Fruit fly (Drosophila melanogaster): ENCODE measurements around the gene CG46459.

CG46459 gene

DNA sequence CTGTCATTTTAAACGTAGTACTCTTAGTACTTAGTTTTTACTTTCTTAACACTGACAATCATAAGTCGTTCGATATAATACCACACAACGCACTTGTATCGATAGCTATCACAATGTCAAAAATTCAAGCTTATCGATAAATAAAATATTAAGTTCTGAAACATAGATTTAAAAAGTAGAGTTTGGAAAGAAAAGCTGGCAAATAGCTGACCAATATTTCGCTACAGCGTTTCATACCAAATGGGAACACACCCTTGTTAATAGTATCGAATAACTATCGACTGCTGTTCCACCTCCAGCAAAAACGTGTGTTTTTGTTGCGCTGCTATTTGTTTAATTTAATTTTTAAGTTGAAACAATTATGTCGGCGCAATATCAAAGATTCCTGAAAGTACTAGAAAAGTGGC lies at the start of gene CG46459, which contains the start of the genes pug and CG14683:
Gene CG46459, plus strand, starts transcription at position 277 of the 407 bp plus-strand sequence.
Gene pug, plus strand, starts transcription at position 164 of the 407 bp plus-strand sequence.
Gene CG14683, plus strand, starts transcription at position 277 of the 407 bp plus-strand sequence.
- no peak for TF ChIP-seq Gug (GFP tag; IDR thresholded peaks at IDR 0.05)
- peak; percentile 2 for TF ChIP-seq dsx (GFP tag; optimal IDR thresholded peaks at IDR 0.05; ENCODE audit: poor library complexity, severe bottlenecking)
- TF ChIP-seq cyc (GFP tag; optimal IDR thresholded peaks at IDR 0.05), result peak; percentile 13
- no peak for TF ChIP-seq fd59A (GFP tag; optimal IDR thresholded peaks at IDR 0.05)
- no peak for TF ChIP-seq CG6792 (GFP tag; optimal IDR thresholded peaks at IDR 0.05)
- peak; percentile 31 for TF ChIP-seq Ets21C (GFP tag; optimal IDR thresholded peaks at IDR 0.05)
- TF ChIP-seq esn (GFP tag; optimal IDR thresholded peaks at IDR 0.05), result peak; percentile 58
- peak; percentile 57 for TF ChIP-seq fkh (GFP tag; optimal IDR thresholded peaks at IDR 0.05)
- peak; percentile 34 for TF ChIP-seq lz (GFP tag; optimal IDR thresholded peaks at IDR 0.05)
- peak; percentile 12 for TF ChIP-seq Eip75B (GFP tag; optimal IDR thresholded peaks at IDR 0.05)
- TF ChIP-seq topi (GFP tag; optimal IDR thresholded peaks at IDR 0.05), result no peak
- TF ChIP-seq Ets96B (tag; optimal IDR thresholded peaks at IDR 0.05), result no peak
- peak; percentile 18 for TF ChIP-seq vri (GFP tag; optimal IDR thresholded peaks at IDR 0.05)
- peak; percentile 32 for TF ChIP-seq CG31627 (GFP tag; optimal IDR thresholded peaks at IDR 0.05)
- peak; percentile 47 for TF ChIP-seq achi (GFP tag; optimal IDR thresholded peaks at IDR 0.05)
- peak; percentile 65 for TF ChIP-seq svp (GFP tag)

DNA sequence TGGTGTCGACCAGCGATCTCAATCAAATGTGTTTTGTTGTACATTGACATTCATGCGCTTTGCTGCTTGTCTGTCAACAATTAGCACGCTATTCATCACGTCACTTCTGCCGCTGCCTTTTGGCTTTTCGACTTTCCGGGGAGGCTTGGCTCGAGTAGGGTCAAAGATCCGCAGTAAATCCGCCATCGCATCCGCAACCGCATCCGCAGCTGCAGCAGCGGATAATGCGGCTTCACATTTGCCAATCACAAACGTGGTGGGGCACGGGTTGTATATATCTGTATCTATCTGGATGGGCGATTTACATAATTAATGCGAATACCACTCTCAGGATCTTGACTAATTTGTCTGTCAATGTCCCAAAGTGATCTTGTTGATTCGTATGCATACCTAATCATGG lies 49.3 kb upstream of the CG46459 start:
- no peak for TF ChIP-seq acj6 (GFP tag; optimal IDR thresholded peaks at IDR 0.05)
- TF ChIP-seq CG3032 (tag; optimal IDR thresholded peaks at IDR 0.05), result no peak
- no peak for TF ChIP-seq Hr38 (GFP tag; optimal IDR thresholded peaks at IDR 0.05)
- no peak for TF ChIP-seq Smox (GFP tag; optimal IDR thresholded peaks at IDR 0.05)
- TF ChIP-seq CG1621 (tag; optimal IDR thresholded peaks at IDR 0.05), result no peak
- no peak for TF ChIP-seq Ets96B (tag; optimal IDR thresholded peaks at IDR 0.05)
- TF ChIP-seq CG8119 (GFP tag; IDR thresholded peaks at IDR 0.05), result no peak
- TF ChIP-seq Hr39 (GFP tag; optimal IDR thresholded peaks at IDR 0.05), result no peak
- TF ChIP-seq CG7368 (GFP tag; optimal IDR thresholded peaks at IDR 0.05), result no peak
- TF ChIP-seq CG6163 (GFP tag; IDR thresholded peaks at IDR 0.05), result no peak
- TF ChIP-seq achi (GFP tag; optimal IDR thresholded peaks at IDR 0.05), result no peak
- no peak for TF ChIP-seq CG11762 (GFP tag; optimal IDR thresholded peaks at IDR 0.05; ENCODE audit: insufficient read depth)
- TF ChIP-seq dsx (GFP tag; optimal IDR thresholded peaks at IDR 0.05; ENCODE audit: poor library complexity, severe bottlenecking), result no peak
- TF ChIP-seq Sox14 (GFP tag; optimal IDR thresholded peaks at IDR 0.05), result no peak
- no peak for TF ChIP-seq cyc (GFP tag; optimal IDR thresholded peaks at IDR 0.05)
- TF ChIP-seq spab (GFP tag; optimal IDR thresholded peaks at IDR 0.05), result no peak
- no peak for TF ChIP-seq salr (GFP tag; optimal IDR thresholded peaks at IDR 0.05)
- TF ChIP-seq ss (GFP tag; optimal IDR thresholded peaks at IDR 0.05), result no peak

- TF ChIP-seq Ets21C (GFP tag; optimal IDR thresholded peaks at IDR 0.05), result peak; percentile 11
- TF ChIP-seq CG6854 (GFP tag; optimal IDR thresholded peaks at IDR 0.05), result no peak
- TF ChIP-seq Sox102F (GFP tag; optimal IDR thresholded peaks at IDR 0.05), result peak; percentile 36
- TF ChIP-seq achi (GFP tag; optimal IDR thresholded peaks at IDR 0.05), result peak; percentile 7
- peak; percentile 64 for TF ChIP-seq Eip78C (GFP tag)
- peak; percentile 41 for TF ChIP-seq CG31627 (GFP tag; optimal IDR thresholded peaks at IDR 0.05)
- peak; percentile 13 for TF ChIP-seq CG10631 (GFP tag; optimal IDR thresholded peaks at IDR 0.05)
- no peak for TF ChIP-seq OdsH (GFP tag; optimal IDR thresholded peaks at IDR 0.05)
- TF ChIP-seq Hr38 (GFP tag; optimal IDR thresholded peaks at IDR 0.05), result no peak
- TF ChIP-seq eg (GFP tag; IDR thresholded peaks at IDR 0.05), result no peak
- TF ChIP-seq fkh (GFP tag; optimal IDR thresholded peaks at IDR 0.05), result no peak
- TF ChIP-seq svp (GFP tag), result peak; percentile 53
- peak; percentile 46 for TF ChIP-seq Hr39 (GFP tag; optimal IDR thresholded peaks at IDR 0.05)
- peak; percentile 27 for TF ChIP-seq Hr4 (GFP tag; optimal IDR thresholded peaks at IDR 0.05)
- peak; percentile 35 for TF ChIP-seq Smox (GFP tag; optimal IDR thresholded peaks at IDR 0.05)
- no peak for TF ChIP-seq net (GFP tag; optimal IDR thresholded peaks at IDR 0.05)
- peak; percentile 40 for TF ChIP-seq CG32006 (GFP tag; optimal IDR thresholded peaks at IDR 0.05)
- no peak for TF ChIP-seq CG34406 (GFP tag; optimal IDR thresholded peaks at IDR 0.05)
- TF ChIP-seq topi (GFP tag; optimal IDR thresholded peaks at IDR 0.05), result peak; percentile 25
- no peak for TF ChIP-seq CG6276 (GFP tag; optimal IDR thresholded peaks at IDR 0.05)
- peak; percentile 6 for TF ChIP-seq cyc (GFP tag; optimal IDR thresholded peaks at IDR 0.05)
- TF ChIP-seq CG4318 (GFP tag; optimal IDR thresholded peaks at IDR 0.05), result no peak
- TF ChIP-seq vri (GFP tag; optimal IDR thresholded peaks at IDR 0.05), result no peak
- TF ChIP-seq Met (GFP tag; optimal IDR thresholded peaks at IDR 0.05), result peak; percentile 34
- peak; percentile 33 for TF ChIP-seq esn (GFP tag; optimal IDR thresholded peaks at IDR 0.05)
Measured at dm6 chr3R:10648556-10649181, 47.8 kb upstream of the CG46459 start.

All from whole organism, prepupa.